Worm (Caenorhabditis elegans) whole organism, late embryonic: ENCODE results near the gene F35H12.5.

Experiments used
- ama-1 ChIP-seq: fragments of 150-350 bp; optimal IDR thresholded peaks from 2 replicates; lab custom pipeline; 2014
- fax-1 ChIP-seq: sonication (generic microtip); optimal IDR thresholded peaks from 2 replicates; lab custom pipeline; 2016; ENCODE audit warnings: missing genotype, missing genetic modification characterization, missing compliant biosample characterization
- fkh-10 ChIP-seq: fragments of 150-350 bp; optimal IDR thresholded peaks from 2 replicates; lab custom pipeline; 2014; ENCODE audit warnings: missing biosample characterization, missing genetic modification reagents, missing genetic modification characterization
- gmeb-2 ChIP-seq: sonication (generic microtip); optimal IDR thresholded peaks from 2 replicates; lab custom pipeline; 2016; ENCODE audit warnings: missing genetic modification characterization, inconsistent platforms, missing compliant biosample characterization
- hlh-30 ChIP-seq: sonication (generic microtip); optimal IDR thresholded peaks from 2 replicates; lab custom pipeline; 2017; ENCODE audit warnings: antibody characterized with exemption, missing genetic modification characterization, missing compliant biosample characterization; ENCODE audit not compliant: insufficient read depth
- nhr-11 ChIP-seq: fragments of 150-350 bp; optimal IDR thresholded peaks from 2 replicates; lab custom pipeline; 2014; ENCODE audit warnings: missing biosample characterization, missing genetic modification characterization
- pat-9 ChIP-seq: fragments of 200-800 bp; sonication (Bioruptor generic); optimal IDR thresholded peaks from 2 replicates; lab custom pipeline; 2018; ENCODE audit warnings: mild to moderate bottlenecking, missing genetic modification characterization, moderate library complexity, missing compliant biosample characterization
- pha-2 ChIP-seq: sonication (generic microtip); optimal IDR thresholded peaks from 2 replicates; lab custom pipeline; 2017; ENCODE audit warnings: mild to moderate bottlenecking, missing genetic modification characterization, missing compliant biosample characterization
- pha-4 ChIP-seq: fragments of 150-350 bp; optimal IDR thresholded peaks from 2 replicates; lab custom pipeline; 2018; ENCODE audit warnings: missing biosample characterization, missing genetic modification reagents, missing genetic modification characterization
- ttx-3 ChIP-seq: sonication (generic microtip); optimal IDR thresholded peaks from 2 replicates; lab custom pipeline; 2016; ENCODE audit warnings: missing genetic modification reagents, missing genetic modification characterization, missing compliant biosample characterization

DNA sequence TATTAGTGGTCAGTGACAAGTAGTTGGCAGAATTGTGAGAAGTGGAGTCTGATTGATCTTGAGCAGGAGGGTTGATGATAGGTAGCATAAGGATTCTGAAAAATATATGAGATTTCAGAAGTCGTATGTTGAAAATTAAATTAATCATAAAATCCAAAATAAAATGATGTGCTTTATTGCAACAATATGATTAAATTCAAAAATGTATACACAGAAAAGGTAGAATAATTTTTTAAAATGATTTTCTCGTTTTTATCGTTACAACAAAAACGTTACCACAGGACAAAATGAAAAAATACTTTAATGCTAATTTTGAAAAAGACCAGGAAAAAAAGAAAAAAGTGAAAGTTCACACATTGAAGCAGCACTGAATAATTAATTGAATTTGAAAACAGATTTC, 15.7 kb upstream of the F35H12.5 start, which contains the start of gene ZC13.10:
- no peak for TF ChIP-seq nhr-11 (tag; lab: Kevin White, UChicago)
- no peak for TF ChIP-seq hlh-30 (tag; lab: Kevin White, UChicago)
- no peak for TF ChIP-seq fkh-10 (GFP tag; lab: Kevin White, UChicago)
- TF ChIP-seq ama-1 (lab: Kevin White, UChicago): no peak
- TF ChIP-seq gmeb-2 (tag; lab: Kevin White, UChicago): no peak
- TF ChIP-seq pha-2 (tag; lab: Kevin White, UChicago): no peak
- TF ChIP-seq fax-1: no peak
- TF ChIP-seq pha-4 (tag; lab: Kevin White, UChicago): no peak
- no peak for TF ChIP-seq pat-9 (tag; lab: Kevin White, UChicago)
- no peak for TF ChIP-seq ttx-3 (tag; lab: Kevin White, UChicago)
